Fruit fly (Drosophila melanogaster) whole organism, wandering third instar larva: ENCODE data around the gene PIG-K.
A peak's percentile ranks its signal among the peaks of the same experiment; 100 is the strongest.

Experiments used
- Abd-B ChIP-seq: fragments of >200 bp; optimal IDR thresholded peaks from 2 replicates; lab custom pipeline; 2017; ENCODE audit warnings: missing biosample characterization, missing genetic modification characterization
- CG32264 ChIP-seq: fragments of 200-800 bp; sonication (Bioruptor generic); optimal IDR thresholded peaks from 2 replicates; lab custom pipeline; 2016; ENCODE audit warnings: missing biosample characterization, missing genetic modification characterization
- CG9705 ChIP-seq: fragments of 200-800 bp; sonication (Bioruptor generic); optimal IDR thresholded peaks from 2 replicates; lab custom pipeline; 2018; ENCODE audit warnings: missing biosample characterization, mild to moderate bottlenecking, missing genetic modification characterization
- CrebA ChIP-seq: fragments of 200-800 bp; sonication (Bioruptor generic); optimal IDR thresholded peaks from 2 replicates; lab custom pipeline; 2016; ENCODE audit warnings: missing biosample characterization, mild to moderate bottlenecking, missing genetic modification characterization, borderline replicate concordance
- Dfd ChIP-seq: fragments of >200 bp; optimal IDR thresholded peaks from 2 replicates; lab custom pipeline; 2017; ENCODE audit warnings: missing biosample characterization, missing genetic modification characterization
- Dif ChIP-seq: fragments of 200-275, 200-300 bp; sonication (Bioruptor generic); optimal IDR thresholded peaks from 2 replicates; lab custom pipeline; 2018; ENCODE audit warnings: missing biosample characterization, missing genetic modification characterization; ENCODE audit not compliant: partially characterized antibody
- GATAd ChIP-seq: sonication (Bioruptor generic); optimal IDR thresholded peaks from 2 replicates; lab custom pipeline; 2016; ENCODE audit warnings: missing biosample characterization, missing genetic modification characterization
- HLH106 ChIP-seq: fragments of 200-800 bp; optimal IDR thresholded peaks from 3 replicates; lab custom pipeline; 2019; ENCODE audit warnings: missing biosample characterization, mild to moderate bottlenecking, missing genetic modification characterization, moderate library complexity
- Hnf4 ChIP-seq: fragments of 200-800 bp; sonication (Bioruptor generic); optimal IDR thresholded peaks from 2 replicates; lab custom pipeline; 2016; ENCODE audit warnings: missing biosample characterization, mild to moderate bottlenecking, missing genetic modification characterization
- Hr83 ChIP-seq: fragments of 200-300 bp; sonication (Bioruptor generic); optimal IDR thresholded peaks from 2 replicates; lab custom pipeline; 2016; ENCODE audit warnings: missing biosample characterization, mild to moderate bottlenecking, missing genetic modification characterization, moderate library complexity; ENCODE audit not compliant: poor library complexity, severe bottlenecking
- Jra ChIP-seq: sonication (Bioruptor generic); optimal IDR thresholded peaks from 2 replicates; lab custom pipeline; 2016; ENCODE audit warnings: missing biosample characterization, missing genetic modification characterization
- Mio ChIP-seq: sonication (Bioruptor generic); optimal IDR thresholded peaks from 2 replicates; lab custom pipeline; 2016; ENCODE audit warnings: missing biosample characterization, missing genetic modification characterization
- Myc ChIP-seq: fragments of >200 bp; optimal IDR thresholded peaks from 2 replicates; lab custom pipeline; 2017
- N ChIP-seq: fragments of >200 bp; optimal IDR thresholded peaks from 2 replicates; lab custom pipeline; 2018; ENCODE audit warnings: missing biosample characterization, missing external identifiers, missing genetic modification characterization
- OdsH ChIP-seq: fragments of 200-800 bp; sonication (Bioruptor generic); optimal IDR thresholded peaks from 2 replicates; lab custom pipeline; 2016; ENCODE audit warnings: missing biosample characterization, mild to moderate bottlenecking, missing genetic modification characterization
- Rel ChIP-seq, 2 experiments: fragments of 200-800 bp; sonication (Bioruptor generic) in 1 of 2; optimal IDR thresholded peaks; 2 replicates in 1 of 2; 3 replicates in 1 of 2; lab custom pipeline; 2016 to 2019; ENCODE audit warnings: mild to moderate bottlenecking in 2 of 2, missing biosample characterization in 2 of 2, missing genetic modification characterization in 2 of 2, moderate library complexity in 1 of 2
- Sp1 ChIP-seq: fragments of 200-800 bp; sonication (Bioruptor generic); optimal IDR thresholded peaks from 3 replicates; lab custom pipeline; 2019; ENCODE audit warnings: missing biosample characterization, mild to moderate bottlenecking, missing genetic modification characterization, moderate library complexity
- Vsx2 ChIP-seq: fragments of 200-300, 225-300 bp; sonication (Bioruptor generic); optimal IDR thresholded peaks from 2 replicates; lab custom pipeline; 2018; ENCODE audit warnings: missing biosample characterization, missing genetic modification characterization; ENCODE audit not compliant: partially characterized antibody
- br ChIP-seq: fragments of 200-800 bp; sonication (Bioruptor generic); optimal IDR thresholded peaks from 2 replicates; lab custom pipeline; 2016; ENCODE audit warnings: missing biosample characterization, missing genetic modification characterization
- brk ChIP-seq: fragments of 200-800 bp; sonication (Bioruptor generic); optimal IDR thresholded peaks from 2 replicates; lab custom pipeline; 2016; ENCODE audit warnings: missing biosample characterization, mild to moderate bottlenecking, missing genetic modification characterization
- dl ChIP-seq, 2 experiments: fragments of 175-275, 200-275 bp in 1 of 2; fragments of 200-275 bp in 1 of 2; sonication (Bioruptor generic); optimal IDR thresholded peaks; lab custom pipeline; 2018; ENCODE audit warnings: mild to moderate bottlenecking in 2 of 2, missing biosample characterization in 2 of 2, missing genetic modification characterization in 2 of 2, moderate library complexity in 2 of 2; ENCODE audit not compliant: partially characterized antibody in 2 of 2, insufficient read depth in 1 of 2
- dmrt93B ChIP-seq: fragments of 200-800 bp; sonication (Bioruptor generic); optimal IDR thresholded peaks from 2 replicates; lab custom pipeline; 2018; ENCODE audit warnings: missing biosample characterization, mild to moderate bottlenecking, missing genetic modification characterization
- dsf ChIP-seq: sonication (Bioruptor generic); optimal IDR thresholded peaks from 2 replicates; lab custom pipeline; 2016; ENCODE audit warnings: missing biosample characterization, missing genetic modification characterization, borderline replicate concordance
- ey ChIP-seq: fragments of 200-800 bp; sonication (Bioruptor generic); optimal IDR thresholded peaks from 2 replicates; lab custom pipeline; 2016; ENCODE audit warnings: missing biosample characterization, missing genetic modification characterization
- foxo ChIP-seq, 2 experiments: fragments of 200-800 bp; sonication (Bioruptor generic); optimal IDR thresholded peaks; 2 replicates in 1 of 2; 3 replicates in 1 of 2; lab custom pipeline; 2016 to 2017; ENCODE audit warnings: missing biosample characterization in 2 of 2, missing genetic modification characterization in 2 of 2
- fru ChIP-seq: fragments of 200-800 bp; sonication (Bioruptor generic); optimal IDR thresholded peaks from 3 replicates; lab custom pipeline; 2016; ENCODE audit warnings: missing biosample characterization, mild to moderate bottlenecking, missing genetic modification characterization
- h ChIP-seq: fragments of 200-800 bp; sonication (Bioruptor generic); optimal IDR thresholded peaks from 3 replicates; lab custom pipeline; 2016; ENCODE audit warnings: missing biosample characterization, mild to moderate bottlenecking, missing genetic modification characterization
- jim ChIP-seq: fragments of 175-275, 200-325 bp; sonication (Bioruptor generic); optimal IDR thresholded peaks from 2 replicates; lab custom pipeline; 2016; ENCODE audit warnings: missing biosample characterization, mild to moderate bottlenecking, missing genetic modification characterization
- lola ChIP-seq: fragments of >200 bp; optimal IDR thresholded peaks from 2 replicates; lab custom pipeline; 2017; ENCODE audit warnings: missing biosample characterization, missing genetic modification characterization
- pan ChIP-seq: fragments of >200 bp; optimal IDR thresholded peaks from 2 replicates; lab custom pipeline; 2017
- psq ChIP-seq: fragments of 200-800 bp; sonication (Bioruptor generic); optimal IDR thresholded peaks from 3 replicates; lab custom pipeline; 2017; ENCODE audit warnings: missing biosample characterization, mild to moderate bottlenecking, missing genetic modification characterization, moderate library complexity
- rgr ChIP-seq: fragments of 200-800 bp; sonication (Bioruptor generic); optimal IDR thresholded peaks from 3 replicates; lab custom pipeline; 2016; ENCODE audit warnings: missing biosample characterization, mild to moderate bottlenecking, missing genetic modification characterization
- sage ChIP-seq: fragments of 200-800 bp; sonication (Bioruptor generic); optimal IDR thresholded peaks from 2 replicates; lab custom pipeline; 2016; ENCODE audit warnings: missing biosample characterization, mild to moderate bottlenecking, missing genetic modification characterization
- sv ChIP-seq: fragments of 200-800 bp; sonication (Bioruptor generic); optimal IDR thresholded peaks from 3 replicates; lab custom pipeline; 2016; ENCODE audit warnings: missing biosample characterization, missing genetic modification characterization
- tai ChIP-seq: sonication (Bioruptor generic); optimal IDR thresholded peaks from 2 replicates; lab custom pipeline; 2016; ENCODE audit warnings: missing biosample characterization, missing genetic modification characterization
- usp ChIP-seq: fragments of >200 bp; optimal IDR thresholded peaks from 2 replicates; lab custom pipeline; 2017; ENCODE audit warnings: missing biosample characterization, missing genetic modification characterization
- woc ChIP-seq: sonication (Bioruptor generic); optimal IDR thresholded peaks from 2 replicates; lab custom pipeline; 2016; ENCODE audit warnings: missing biosample characterization, mild to moderate bottlenecking, missing genetic modification characterization

Gene PIG-K

DNA sequence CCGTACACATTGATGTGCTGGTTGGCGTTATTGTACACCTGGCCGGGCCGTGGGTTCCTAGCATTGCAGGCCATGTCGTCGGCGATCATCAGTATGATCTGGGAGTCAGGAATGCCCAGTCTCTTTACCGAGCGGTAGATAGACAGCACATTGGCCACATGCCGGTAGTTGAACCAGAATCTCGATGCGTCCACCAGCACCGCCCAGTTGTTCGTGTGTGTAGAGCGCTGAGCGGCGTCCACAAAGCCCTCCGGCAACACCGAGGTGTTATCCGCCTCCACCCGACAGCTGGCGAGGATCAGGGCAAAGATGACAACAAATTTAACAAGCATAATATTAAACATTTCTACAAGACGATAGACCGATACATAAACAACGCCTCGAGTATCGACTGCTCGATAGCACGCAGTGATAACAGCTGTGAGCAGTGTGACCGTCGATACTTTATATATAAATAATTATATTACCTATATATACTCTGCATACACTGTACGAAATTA is at the start of gene PIG-K:
TSS of gene PIG-K (minus strand) at position 412 of the 500 bp plus-strand sequence.
- TF ChIP-seq Myc (lab: Kevin White, UChicago) (no peak), sv (GFP tag; lab: Kevin White, UChicago) (no peak), tai (GFP tag; lab: Kevin White, UChicago) (no peak), lola (no peak), foxo (GFP tag; optimal IDR thresholded peaks at IDR 0.05; lab: Kevin White, UChicago) (no peak), rgr (GFP tag; lab: Kevin White, UChicago) (no peak), Hr83 (GFP tag; lab: Kevin White, UChicago) (no peak), CG32264 (GFP tag; lab: Kevin White, UChicago) (no peak), dmrt93B (GFP tag; lab: Kevin White, UChicago) (no peak)

DNA sequence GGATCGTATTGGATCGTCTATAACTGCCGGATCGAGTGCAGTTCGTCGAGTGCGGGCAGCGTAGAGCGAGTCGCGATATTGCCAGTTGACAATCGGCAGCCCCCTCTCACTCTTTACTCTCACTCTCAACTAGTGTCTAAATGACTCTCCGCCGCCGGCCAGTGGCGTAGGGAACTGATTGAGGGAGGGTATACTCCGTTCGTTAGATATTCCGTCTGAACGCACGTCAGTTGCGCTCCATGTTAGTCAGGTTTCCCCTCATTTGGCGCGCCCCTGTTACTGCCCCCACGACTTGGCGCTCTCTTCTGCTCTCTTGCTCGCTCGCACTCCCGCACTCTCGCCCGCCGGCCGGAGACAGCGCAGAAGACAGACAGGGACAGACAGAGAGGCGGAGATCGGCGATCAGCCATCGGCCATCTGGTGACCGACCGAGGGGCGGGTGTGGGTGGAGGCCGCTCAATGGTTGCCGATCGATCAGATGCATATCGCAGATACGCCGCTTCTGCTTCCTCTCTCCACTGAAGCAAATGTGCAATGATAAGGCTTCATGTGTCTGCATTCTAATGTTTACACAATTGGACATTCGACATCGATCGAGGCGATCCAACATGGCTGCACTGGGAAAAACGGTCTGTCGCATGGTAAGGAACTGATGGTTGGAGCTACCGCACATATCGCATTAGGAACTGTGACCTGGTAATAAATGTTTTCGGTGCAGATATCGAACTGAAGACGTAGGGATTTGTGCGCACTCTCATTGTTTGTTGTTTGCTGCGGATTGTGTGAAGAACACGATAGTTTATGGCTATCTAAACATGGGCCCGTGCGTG is 41.1 kb upstream of the PIG-K start, which contains the start of gene moody:
TSS of gene moody (minus strand) at position 51 of the 830 bp plus-strand sequence.
- TF ChIP-seq Sp1 (GFP tag; lab: Kevin White, UChicago) (peak; percentile 94), Mio (GFP tag; lab: Kevin White, UChicago) (peak; percentile 89), dl (GFP tag; optimal IDR thresholded peaks at IDR 0.05; lab: Kevin White, UChicago; ENCODE audit: insufficient read depth in 1 of 2, partially characterized antibody in 2 of 2) (peak; percentile 69 to 81), brk (GFP tag; lab: Kevin White, UChicago) (no peak), HLH106 (peak; percentile 95), N (no peak), Hr83 (GFP tag; lab: Kevin White, UChicago) (peak; percentile 98), ey (peak; percentile 97), CG9705 (peak; percentile 93), Rel (GFP tag; optimal IDR thresholded peaks at IDR 0.05; lab: Kevin White, UChicago) (peak; percentile 75), Rel (tag; optimal IDR thresholded peaks at IDR 0.05; lab: Kevin White, UChicago) (peak; percentile 84), woc (GFP tag; lab: Kevin White, UChicago) (peak; percentile 90), jim (GFP tag; lab: Kevin White, UChicago) (peak; percentile 37), dmrt93B (GFP tag; lab: Kevin White, UChicago) (peak; percentile 88), dsf (GFP tag; lab: Kevin White, UChicago) (peak; percentile 79), Dif (GFP tag; lab: Kevin White, UChicago) (peak; percentile 76), tai (GFP tag; lab: Kevin White, UChicago) (no peak), OdsH (peak; percentile 96), usp (no peak), sv (GFP tag; lab: Kevin White, UChicago) (peak; percentile 93), br (GFP tag; lab: Kevin White, UChicago) (peak; percentile 98), Abd-B (GFP tag; lab: Kevin White, UChicago) (no peak), Vsx2 (GFP tag; lab: Kevin White, UChicago) (no peak), rgr (GFP tag; lab: Kevin White, UChicago) (peak; percentile 97), foxo (GFP tag; optimal IDR thresholded peaks at IDR 0.05; lab: Kevin White, UChicago) (peak; percentile 77 to 99), Jra (GFP tag; lab: Kevin White, UChicago) (peak; percentile 90), CrebA (GFP tag; lab: Kevin White, UChicago) (no peak), Hnf4 (peak; percentile 95), CG32264 (GFP tag; lab: Kevin White, UChicago) (peak; percentile 86), GATAd (GFP tag; lab: Kevin White, UChicago) (peak; percentile 56), sage (peak; percentile 84), lola (no peak), h (peak; percentile 98), fru (GFP tag; lab: Kevin White, UChicago) (peak; percentile 97), Myc (lab: Kevin White, UChicago) (no peak), Dfd (GFP tag; lab: Kevin White, UChicago) (no peak), pan (lab: Kevin White, UChicago) (no peak), psq (GFP tag; lab: Kevin White, UChicago) (peak; percentile 87)
